Worm (Caenorhabditis elegans) whole organism, L2 larva: ENCODE measurements around the gene twf-2.
A peak's percentile ranks its signal among the peaks of the same experiment; 100 is the strongest.

Experiments
- F13H6.1 ChIP-seq: sonication (generic microtip); optimal IDR thresholded peaks from 2 replicates; lab custom pipeline; 2016; ENCODE audit warnings: missing genetic modification characterization, missing compliant biosample characterization
- Y55F3AM.14 ChIP-seq: fragments of 200-800 bp; sonication (Bioruptor generic); optimal IDR thresholded peaks from 2 replicates; lab custom pipeline; 2018; ENCODE audit warnings: mild to moderate bottlenecking, missing genetic modification characterization, missing compliant biosample characterization
- alr-1 ChIP-seq: fragments of 150-350 bp; optimal IDR thresholded peaks from 2 replicates; lab custom pipeline; 2014; ENCODE audit warnings: missing biosample characterization, missing genetic modification characterization
- ama-1 ChIP-seq: fragments of 150-350 bp; optimal IDR thresholded peaks from 2 replicates; lab custom pipeline; 2018; ENCODE audit warnings: inconsistent platforms
- blmp-1 ChIP-seq: sonication (generic microtip); optimal IDR thresholded peaks from 2 replicates; lab custom pipeline; 2017; ENCODE audit warnings: missing genetic modification characterization, mild to moderate bottlenecking, missing compliant biosample characterization, antibody characterized with exemption, moderate library complexity; ENCODE audit not compliant: insufficient read depth
- ceh-16 ChIP-seq: fragments of 150-350 bp; optimal IDR thresholded peaks from 2 replicates; lab custom pipeline; 2014; ENCODE audit warnings: missing biosample characterization, missing genetic modification characterization
- ceh-82 ChIP-seq: fragments of 150-350 bp; optimal IDR thresholded peaks from 2 replicates; lab custom pipeline; 2014; ENCODE audit warnings: missing biosample characterization, missing genetic modification characterization
- crh-2 ChIP-seq: sonication (generic microtip); optimal IDR thresholded peaks from 2 replicates; lab custom pipeline; 2017; ENCODE audit warnings: missing biosample characterization, missing genetic modification characterization
- dmd-4 ChIP-seq: sonication (generic microtip); optimal IDR thresholded peaks from 2 replicates; lab custom pipeline; 2017; ENCODE audit warnings: missing biosample characterization, missing genetic modification characterization
- egl-27 ChIP-seq: sonication (generic microtip); optimal IDR thresholded peaks from 3 replicates; lab custom pipeline; 2017; ENCODE audit warnings: missing biosample characterization, missing genetic modification reagents, missing genetic modification characterization
- elt-1 ChIP-seq: fragments of 150-350 bp; optimal IDR thresholded peaks from 2 replicates; lab custom pipeline; 2014; ENCODE audit warnings: missing biosample characterization, missing genetic modification characterization
- fos-1 ChIP-seq: fragments of 150-350 bp; optimal IDR thresholded peaks from 2 replicates; lab custom pipeline; 2014; ENCODE audit warnings: missing biosample characterization, missing genetic modification characterization
- gmeb-1 ChIP-seq: fragments of 150-350 bp; optimal IDR thresholded peaks from 2 replicates; lab custom pipeline; 2014; ENCODE audit warnings: missing biosample characterization, missing genetic modification characterization
- lin-11 ChIP-seq: fragments of 150-350 bp; sonication (generic microtip); optimal IDR thresholded peaks from 2 replicates; lab custom pipeline; 2014; ENCODE audit warnings: missing biosample characterization, missing genetic modification characterization, inconsistent platforms, mixed read lengths
- lin-13 ChIP-seq: fragments of 150-350 bp; optimal IDR thresholded peaks from 2 replicates; lab custom pipeline; 2014; ENCODE audit warnings: missing biosample characterization, missing genetic modification reagents, missing genetic modification characterization
- lsy-2 ChIP-seq, 2 experiments: fragments of 150-350 bp in 1 of 2; sonication (generic microtip) in 1 of 2; optimal IDR thresholded peaks; 2 replicates each; lab custom pipeline; 2014 to 2017; ENCODE audit warnings: missing biosample characterization in 2 of 2, missing genetic modification characterization in 2 of 2
- mab-5 ChIP-seq: fragments of 150-350 bp; optimal IDR thresholded peaks from 2 replicates; lab custom pipeline; 2014; ENCODE audit warnings: missing biosample characterization, missing genetic modification characterization
- mdl-1 ChIP-seq, 2 experiments: fragments of 150-350 bp in 1 of 2; sonication (generic microtip) in 1 of 2; optimal IDR thresholded peaks; 2 replicates each; lab custom pipeline; 2017; ENCODE audit warnings: missing biosample characterization in 2 of 2, missing genetic modification characterization in 2 of 2
- nhr-10 ChIP-seq: sonication (generic microtip); optimal IDR thresholded peaks from 2 replicates; lab custom pipeline; 2017; ENCODE audit warnings: missing biosample characterization, missing genetic modification characterization
- nhr-11 ChIP-seq: fragments of 150-350 bp; optimal IDR thresholded peaks from 2 replicates; lab custom pipeline; 2014; ENCODE audit warnings: missing biosample characterization, missing genetic modification characterization
- nhr-12 ChIP-seq: fragments of 150-350 bp; optimal IDR thresholded peaks from 2 replicates; lab custom pipeline; 2014; ENCODE audit warnings: missing biosample characterization, missing genetic modification characterization
- nhr-129 ChIP-seq: fragments of 150-350 bp; optimal IDR thresholded peaks from 2 replicates; lab custom pipeline; 2014; ENCODE audit warnings: missing biosample characterization, missing genetic modification characterization
- nhr-21 ChIP-seq: fragments of 150-350 bp; optimal IDR thresholded peaks from 2 replicates; lab custom pipeline; 2014; ENCODE audit warnings: missing biosample characterization, missing genetic modification characterization
- nhr-23 ChIP-seq: fragments of 150-350 bp; optimal IDR thresholded peaks from 2 replicates; lab custom pipeline; 2014; ENCODE audit warnings: missing biosample characterization, missing genetic modification reagents, missing genetic modification characterization
- nhr-237 ChIP-seq: fragments of 150-350 bp; optimal IDR thresholded peaks from 2 replicates; lab custom pipeline; 2014; ENCODE audit warnings: missing biosample characterization, missing genetic modification characterization
- nhr-25 ChIP-seq: fragments of 150-350 bp; sonication (generic microtip); optimal IDR thresholded peaks from 3 replicates; lab custom pipeline; 2014; ENCODE audit warnings: missing biosample characterization, missing genetic modification characterization
- nhr-77 ChIP-seq: fragments of 150-350 bp; optimal IDR thresholded peaks from 2 replicates; lab custom pipeline; 2014; ENCODE audit warnings: missing biosample characterization, missing genetic modification characterization
- peb-1 ChIP-seq: fragments of 150-350 bp; optimal IDR thresholded peaks from 2 replicates; lab custom pipeline; 2014; ENCODE audit warnings: missing biosample characterization, missing genetic modification characterization
- sem-4 ChIP-seq: fragments of 150-350 bp; optimal IDR thresholded peaks from 2 replicates; lab custom pipeline; 2014; ENCODE audit warnings: missing biosample characterization, missing genetic modification reagents, missing genetic modification characterization
- sma-3 ChIP-seq: sonication (generic microtip); optimal IDR thresholded peaks from 2 replicates; lab custom pipeline; 2016; ENCODE audit warnings: missing genetic modification reagents, missing genetic modification characterization, missing compliant biosample characterization
- sma-9 ChIP-seq, 2 experiments: fragments of 150-350 bp in 1 of 2; sonication (generic microtip) in 1 of 2; optimal IDR thresholded peaks; 2 replicates each; lab custom pipeline; 2014 to 2016; ENCODE audit warnings: missing genetic modification characterization in 2 of 2, mild to moderate bottlenecking in 1 of 2, missing biosample characterization in 1 of 2, missing compliant biosample characterization in 1 of 2, missing genetic modification reagents in 1 of 2, moderate library complexity in 1 of 2
- snpc-4 ChIP-seq: fragments of 150-350 bp; optimal IDR thresholded peaks from 2 replicates; lab custom pipeline; 2014; ENCODE audit warnings: missing biosample characterization, missing genetic modification characterization
- unc-39 ChIP-seq: fragments of 150-350 bp; optimal IDR thresholded peaks from 2 replicates; lab custom pipeline; 2014; ENCODE audit warnings: missing biosample characterization, missing genetic modification characterization
- unc-55 ChIP-seq: fragments of 150-350 bp; sonication (generic microtip); optimal IDR thresholded peaks from 3 replicates; lab custom pipeline; 2014; ENCODE audit warnings: missing biosample characterization, missing genetic modification reagents, missing genetic modification characterization
- zag-1 ChIP-seq: fragments of 150-350 bp; optimal IDR thresholded peaks from 2 replicates; lab custom pipeline; 2014; ENCODE audit warnings: missing biosample characterization, missing genetic modification characterization
- ztf-11 ChIP-seq: sonication (generic microtip); optimal IDR thresholded peaks from 2 replicates; lab custom pipeline; 2017; ENCODE audit warnings: missing biosample characterization, missing genetic modification characterization
- ztf-4 ChIP-seq: fragments of 150-350 bp; optimal IDR thresholded peaks from 2 replicates; lab custom pipeline; 2014; ENCODE audit warnings: missing biosample characterization, missing genetic modification characterization

twf-2 gene

ce11 chrX:16404815-16405214 is 41.2 kb upstream of the twf-2 start (continued):
- TF ChIP-seq lin-13 (GFP tag; lab: Kevin White, UChicago), result no peak

ce11 chrX:16406632-16407031 is 39.4 kb upstream of the twf-2 start:
- TF ChIP-seq ztf-11 (tag; lab: Kevin White, UChicago), result no peak
- no peak for TF ChIP-seq ceh-16 (tag; lab: Kevin White, UChicago)
- TF ChIP-seq Y55F3AM.14, result no peak
- no peak for TF ChIP-seq sem-4
- TF ChIP-seq mab-5 (tag; lab: Kevin White, UChicago), result no peak
- no peak for TF ChIP-seq ama-1 (lab: Kevin White, UChicago)
- no peak for TF ChIP-seq nhr-12 (tag; lab: Kevin White, UChicago)
- TF ChIP-seq unc-55 (GFP tag; lab: Kevin White, UChicago), result no peak
- TF ChIP-seq nhr-10 (tag; lab: Kevin White, UChicago), result no peak
- no peak for TF ChIP-seq ceh-82 (tag; lab: Kevin White, UChicago)
- no peak for TF ChIP-seq zag-1 (tag; lab: Kevin White, UChicago)
- TF ChIP-seq, all 48 proteins: peak for 0

- TF ChIP-seq alr-1 (tag; lab: Kevin White, UChicago) (no peak), unc-55 (GFP tag; lab: Kevin White, UChicago) (peak; percentile 54)
These were observed 36.8 kb upstream of the twf-2 start for ce11 chrX:16409220-16409619.

DNA sequence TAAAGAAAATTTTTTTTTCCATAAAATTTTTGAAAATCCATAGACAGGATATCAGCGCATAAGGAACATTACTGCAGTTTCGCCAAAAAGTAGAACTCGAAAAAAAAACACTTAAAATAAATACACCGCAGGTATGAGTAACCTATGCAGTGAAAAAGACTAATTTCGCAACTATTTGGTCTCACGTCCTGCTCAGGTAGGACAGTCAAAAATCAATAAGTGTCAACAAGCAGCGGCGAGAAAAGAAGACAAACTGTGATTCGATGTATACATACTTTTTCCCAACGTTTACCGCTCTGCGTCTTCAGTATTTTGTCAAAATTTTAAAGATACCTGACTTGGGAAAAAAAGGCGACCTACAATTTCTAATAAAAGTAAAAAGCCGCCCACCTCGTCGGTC is 34.0 kb upstream of the twf-2 start:
- no peak for TF ChIP-seq nhr-10 (tag; lab: Kevin White, UChicago)
- TF ChIP-seq peb-1 (tag; lab: Kevin White, UChicago), result no peak
- no peak for TF ChIP-seq lsy-2 (tag; optimal IDR thresholded peaks at IDR 0.05; lab: Kevin White, UChicago)
- TF ChIP-seq nhr-77 (tag; lab: Kevin White, UChicago), result no peak
- TF ChIP-seq nhr-237 (tag; lab: Kevin White, UChicago), result no peak
- no peak for TF ChIP-seq ama-1 (lab: Kevin White, UChicago)
- no peak for TF ChIP-seq egl-27 (tag; lab: Kevin White, UChicago)
- no peak for TF ChIP-seq sem-4
- TF ChIP-seq crh-2, result no peak

DNA sequence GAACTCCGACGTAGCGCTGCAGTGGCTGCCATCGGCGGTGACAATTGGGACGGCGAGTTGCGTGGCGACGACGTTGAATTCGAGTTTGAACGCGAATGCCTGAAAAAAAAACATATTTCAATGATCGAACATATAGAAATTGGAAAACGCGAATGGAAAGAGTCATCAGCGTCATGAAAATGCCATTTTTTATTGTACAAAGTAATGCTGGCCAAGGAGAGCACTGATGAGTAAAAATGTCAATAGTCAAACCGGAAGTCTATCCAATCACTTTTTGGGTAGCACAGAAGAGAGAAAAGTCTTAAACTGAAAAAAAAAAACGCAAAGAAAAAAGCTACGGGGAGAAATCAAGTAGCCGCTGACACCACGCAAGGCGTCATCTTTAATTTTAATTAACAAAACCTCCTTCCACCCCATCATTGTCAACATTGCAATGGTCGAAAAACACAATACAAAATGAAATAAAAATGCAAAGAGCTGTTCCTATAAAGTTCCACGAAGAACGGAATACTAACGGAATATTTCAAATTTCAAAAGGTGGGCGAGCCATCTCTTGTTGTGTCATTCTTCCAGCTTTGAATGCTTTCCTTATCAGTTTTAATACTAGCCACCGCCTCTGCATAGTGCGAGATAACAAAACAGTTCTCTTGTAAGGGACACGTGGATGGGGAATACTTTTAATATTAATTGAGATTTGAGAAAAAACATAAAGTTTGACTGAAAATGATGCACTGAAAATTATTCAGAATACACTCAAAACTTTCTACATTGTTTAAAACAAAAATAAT is 32.6 kb upstream of the twf-2 start:
- TF ChIP-seq zag-1 (tag; lab: Kevin White, UChicago) (no peak), fos-1 (peak; percentile 42), crh-2 (peak; percentile 5), nhr-12 (tag; lab: Kevin White, UChicago) (no peak)

DNA sequence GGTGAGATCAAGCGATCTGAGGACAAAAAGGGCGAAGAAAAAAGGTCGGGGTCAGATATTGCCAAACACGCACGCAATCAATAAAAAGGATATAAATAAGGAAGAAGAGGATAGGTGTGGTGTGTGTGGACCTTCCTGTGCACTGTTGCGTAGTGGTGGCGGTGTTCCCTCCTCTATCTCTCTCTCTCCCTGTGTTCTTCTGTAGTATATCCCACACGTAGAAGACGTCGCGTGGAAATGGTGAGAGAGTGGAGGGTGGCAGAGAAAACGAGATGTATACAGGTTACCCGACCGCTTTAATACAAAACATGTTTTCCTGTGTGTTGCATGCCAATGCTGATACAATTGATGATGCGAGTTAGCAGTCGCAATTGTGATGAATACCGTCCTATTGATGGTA is 31.4 kb upstream of the twf-2 start:
- peak; percentile 21 for TF ChIP-seq nhr-25 (tag; lab: Kevin White, UChicago)
- no peak for TF ChIP-seq lin-13 (GFP tag; lab: Kevin White, UChicago)
- TF ChIP-seq nhr-21 (tag; lab: Kevin White, UChicago), result peak; percentile 14
- no peak for TF ChIP-seq unc-39 (tag; lab: Kevin White, UChicago)
- TF ChIP-seq mdl-1 (tag; optimal IDR thresholded peaks at IDR 0.05; lab: Kevin White, UChicago), result peak in 1 of 2 experiments; percentile 31
- TF ChIP-seq mab-5 (tag; lab: Kevin White, UChicago), result no peak
- TF ChIP-seq sma-3 (GFP tag; lab: Kevin White, UChicago), result peak; percentile 46
- TF ChIP-seq sma-9 (GFP tag; optimal IDR thresholded peaks at IDR 0.05; lab: Kevin White, UChicago), result peak; percentile 33
- no peak for TF ChIP-seq sma-9 (tag; optimal IDR thresholded peaks at IDR 0.05; lab: Kevin White, UChicago)
- TF ChIP-seq lsy-2 (tag; optimal IDR thresholded peaks at IDR 0.05; lab: Kevin White, UChicago), result no peak

- TF ChIP-seq nhr-129 (no peak), snpc-4 (no peak), gmeb-1 (tag; lab: Kevin White, UChicago) (no peak), nhr-11 (tag; lab: Kevin White, UChicago) (no peak), ztf-4 (tag; lab: Kevin White, UChicago) (no peak), nhr-10 (tag; lab: Kevin White, UChicago) (no peak), ceh-82 (tag; lab: Kevin White, UChicago) (no peak), nhr-23 (tag; lab: Kevin White, UChicago) (no peak), zag-1 (tag; lab: Kevin White, UChicago) (no peak), nhr-77 (tag; lab: Kevin White, UChicago) (no peak), blmp-1 (no peak), F13H6.1 (tag; lab: Kevin White, UChicago) (no peak), dmd-4 (tag; lab: Kevin White, UChicago) (no peak), sma-3 (GFP tag; lab: Kevin White, UChicago) (no peak), unc-39 (tag; lab: Kevin White, UChicago) (no peak), lin-11 (tag; lab: Kevin White, UChicago) (no peak), elt-1 (tag; lab: Kevin White, UChicago) (no peak)
These were observed 29.1 kb upstream of the twf-2 start, which contains the start of gene eat-17 for ce11 chrX:16416790-16417330. Gene eat-17 (minus strand): TSS chrX:16416840.
